Worm (Caenorhabditis elegans) whole organism, young adult: ENCODE data around the gene syx-18.

Experiments used
- F23B12.7 ChIP-seq: sonication (generic microtip); optimal IDR thresholded peaks from 2 replicates; lab custom pipeline; 2017; ENCODE audit warnings: missing genetic modification characterization, mild to moderate bottlenecking, missing compliant biosample characterization, antibody characterized with exemption, moderate library complexity; ENCODE audit not compliant: insufficient read depth
- F55B11.4 ChIP-seq: sonication (generic microtip); optimal IDR thresholded peaks from 2 replicates; lab custom pipeline; 2016; ENCODE audit warnings: missing compliant biosample characterization, missing genetic modification characterization, borderline replicate concordance; ENCODE audit not compliant: insufficient read depth
- K11D2.4 ChIP-seq: fragments of 200-800 bp; sonication (Bioruptor generic); IDR thresholded peaks from 2 replicates; pipeline ENCODE4 v1.3.6; 2022; ENCODE audit warnings: missing genetic modification reagents, missing genetic modification characterization, missing compliant biosample characterization
- K12H6.12 ChIP-seq: fragments of 200-800 bp; sonication (Bioruptor generic); optimal IDR thresholded peaks from 2 replicates; lab custom pipeline; 2018; ENCODE audit warnings: mild to moderate bottlenecking, missing genetic modification characterization, missing compliant biosample characterization
- Y56A3A.18 ChIP-seq: fragments of 200-800 bp; sonication (Bioruptor generic); IDR thresholded peaks from 2 replicates; pipeline ENCODE4 v1.3.6; 2022; ENCODE audit warnings: missing genetic modification reagents, missing genetic modification characterization, missing compliant biosample characterization
- athp-1 ChIP-seq: sonication (generic microtip); optimal IDR thresholded peaks from 2 replicates; lab custom pipeline; 2017; ENCODE audit warnings: mild to moderate bottlenecking, missing genetic modification characterization, missing compliant biosample characterization
- ccch-3 ChIP-seq: fragments of 200-800 bp; sonication (Bioruptor generic); optimal IDR thresholded peaks from 2 replicates; lab custom pipeline; 2018; ENCODE audit warnings: mild to moderate bottlenecking, missing genetic modification characterization, missing compliant biosample characterization
- cebp-1 ChIP-seq, 2 experiments: fragments of 200-800 bp in 1 of 2; sonication (Bioruptor generic) in 1 of 2; sonication (generic microtip) in 1 of 2; IDR thresholded peaks in 1 of 2; optimal IDR thresholded peaks in 1 of 2; 2 replicates each; pipeline versions ENCODE4 v1.3.6 to Lab custom; 2017 to 2022; ENCODE audit warnings: missing compliant biosample characterization in 2 of 2, missing genetic modification characterization in 2 of 2, mild to moderate bottlenecking in 1 of 2, missing genetic modification reagents in 1 of 2, moderate library complexity in 1 of 2
- ceh-40 ChIP-seq: fragments of 200-800 bp; sonication (Bioruptor generic); IDR thresholded peaks from 2 replicates; pipeline ENCODE4 v1.3.6; 2022; ENCODE audit warnings: missing genetic modification characterization, missing compliant biosample characterization
- ceh-58 ChIP-seq: fragments of 200-800 bp; sonication (Bioruptor generic); IDR thresholded peaks from 2 replicates; pipeline ENCODE4 v1.3.6; 2022; ENCODE audit warnings: missing genetic modification characterization, missing compliant biosample characterization
- ceh-79 ChIP-seq: sonication (generic microtip); optimal IDR thresholded peaks from 2 replicates; lab custom pipeline; 2017; ENCODE audit warnings: mild to moderate bottlenecking, missing genetic modification characterization, missing compliant biosample characterization
- ceh-91 ChIP-seq: fragments of 200-800 bp; sonication (Bioruptor generic); IDR thresholded peaks from 2 replicates; pipeline ENCODE4 v1.3.6; 2022; ENCODE audit warnings: missing genetic modification reagents, missing genetic modification characterization, missing compliant biosample characterization
- die-1 ChIP-seq: sonication (generic microtip); optimal IDR thresholded peaks from 2 replicates; lab custom pipeline; 2016; ENCODE audit warnings: missing genotype, mild to moderate bottlenecking, missing genetic modification characterization, missing compliant biosample characterization
- dpff-1 ChIP-seq: sonication (generic microtip); optimal IDR thresholded peaks from 2 replicates; lab custom pipeline; 2017; ENCODE audit warnings: mild to moderate bottlenecking, missing genetic modification characterization, missing compliant biosample characterization
- egl-18 ChIP-seq: fragments of 200-800 bp; sonication (Bioruptor generic); IDR thresholded peaks from 2 replicates; pipeline ENCODE4 v1.3.6; 2022; ENCODE audit warnings: missing genetic modification reagents, missing genetic modification characterization, missing compliant biosample characterization
- ekl-4 ChIP-seq: fragments of 200-800 bp; sonication (Bioruptor generic); IDR thresholded peaks from 2 replicates; pipeline ENCODE4 v1.3.6; 2022; ENCODE audit warnings: missing genetic modification reagents, missing genetic modification characterization, missing compliant biosample characterization
- gei-17 ChIP-seq: fragments of 200-800 bp; sonication (Bioruptor generic); optimal IDR thresholded peaks from 2 replicates; lab custom pipeline; 2018; ENCODE audit warnings: mild to moderate bottlenecking, missing genetic modification characterization, missing compliant biosample characterization
- hmg-20 ChIP-seq: fragments of 200-800 bp; sonication (Bioruptor generic); IDR thresholded peaks from 2 replicates; pipeline ENCODE4 v1.3.6; 2022; ENCODE audit warnings: missing genetic modification reagents, missing genetic modification characterization, missing compliant biosample characterization
- hsf-1 ChIP-seq: fragments of 200-800 bp; sonication (Bioruptor generic); IDR thresholded peaks from 2 replicates; pipeline ENCODE4 v1.3.6; 2022; ENCODE audit warnings: missing genetic modification reagents, missing genetic modification characterization, missing compliant biosample characterization
- lag-1 ChIP-seq: fragments of 200-800 bp; sonication (Bioruptor generic); IDR thresholded peaks from 2 replicates; pipeline ENCODE4 v1.3.6; 2022; ENCODE audit warnings: missing genetic modification reagents, missing genetic modification characterization, missing compliant biosample characterization
- let-526 ChIP-seq: fragments of 200-800 bp; sonication (Bioruptor generic); IDR thresholded peaks from 2 replicates; pipeline ENCODE4 v1.3.6; 2022; ENCODE audit warnings: missing genetic modification reagents, missing genetic modification characterization, missing compliant biosample characterization
- let-607 ChIP-seq, 2 experiments: fragments of 200-800 bp in 1 of 2; sonication (Bioruptor generic) in 1 of 2; sonication (generic microtip) in 1 of 2; optimal IDR thresholded peaks; 2 replicates each; lab custom pipeline; 2016 to 2018; ENCODE audit warnings: mild to moderate bottlenecking in 2 of 2, missing compliant biosample characterization in 2 of 2, missing genetic modification characterization in 2 of 2, moderate library complexity in 2 of 2, missing genotype in 1 of 2
- lin-40 ChIP-seq: sonication (generic microtip); optimal IDR thresholded peaks from 2 replicates; lab custom pipeline; 2016; ENCODE audit warnings: missing genetic modification characterization, mild to moderate bottlenecking, missing compliant biosample characterization, missing genotype, missing genetic modification reagents
- madf-3 ChIP-seq: fragments of 200-800 bp; sonication (Bioruptor generic); IDR thresholded peaks from 2 replicates; pipeline ENCODE4 v1.3.6; 2022; ENCODE audit warnings: missing genetic modification reagents, missing genetic modification characterization, missing compliant biosample characterization
- mes-4 ChIP-seq: sonication (generic microtip); optimal IDR thresholded peaks from 2 replicates; lab custom pipeline; 2016; ENCODE audit warnings: missing genotype, missing genetic modification characterization, missing compliant biosample characterization
- nhr-27 ChIP-seq: fragments of 200-800 bp; sonication (Bioruptor generic); optimal IDR thresholded peaks from 2 replicates; lab custom pipeline; 2018; ENCODE audit warnings: mild to moderate bottlenecking, missing genetic modification characterization, moderate library complexity, missing compliant biosample characterization
- nhr-80 ChIP-seq: sonication (generic microtip); optimal IDR thresholded peaks from 2 replicates; lab custom pipeline; 2016; ENCODE audit warnings: missing genetic modification characterization, missing compliant biosample characterization
- rpc-1 ChIP-seq, 2 experiments: fragments of 150-350 bp in 1 of 2; sonication (generic microtip) in 1 of 2; optimal IDR thresholded peaks; 2 replicates each; lab custom pipeline; 2014 to 2018; ENCODE audit warnings: missing biosample characterization in 1 of 2, missing genetic modification characterization in 1 of 2, missing genetic modification reagents in 1 of 2, missing genotype in 1 of 2
- sdz-38 ChIP-seq: sonication (generic microtip); optimal IDR thresholded peaks from 2 replicates; lab custom pipeline; 2016; ENCODE audit warnings: missing genotype, missing genetic modification characterization, missing compliant biosample characterization
- snpc-1.1 ChIP-seq: sonication (generic microtip); optimal IDR thresholded peaks from 2 replicates; lab custom pipeline; 2017; ENCODE audit warnings: missing genetic modification characterization, mild to moderate bottlenecking, missing compliant biosample characterization, antibody characterized with exemption, moderate library complexity, missing genotype, missing genetic modification reagents; ENCODE audit not compliant: insufficient read depth
- snpc-4 ChIP-seq, 5 experiments: fragments of 150-350 bp in 1 of 5; sonication (generic microtip) in 4 of 5; optimal IDR thresholded peaks; 2 replicates each; lab custom pipeline; 2014 to 2018; ENCODE audit warnings: missing genetic modification characterization in 5 of 5, missing biosample characterization in 3 of 5, antibody characterized with exemption in 2 of 5, mild to moderate bottlenecking in 2 of 5, missing compliant biosample characterization in 2 of 5, missing genotype in 2 of 5, moderate library complexity in 2 of 5, missing genetic modification reagents in 1 of 5
- tbx-9 ChIP-seq: sonication (generic microtip); optimal IDR thresholded peaks from 2 replicates; lab custom pipeline; 2016; ENCODE audit warnings: borderline replicate concordance, missing genetic modification characterization, inconsistent platforms, missing compliant biosample characterization
- tlf-1 ChIP-seq: fragments of 200-800 bp; sonication (Bioruptor generic); optimal IDR thresholded peaks from 2 replicates; lab custom pipeline; 2018; ENCODE audit warnings: mild to moderate bottlenecking, missing genetic modification characterization, missing compliant biosample characterization
- unc-130 ChIP-seq: sonication (generic microtip); optimal IDR thresholded peaks from 2 replicates; lab custom pipeline; 2016; ENCODE audit warnings: missing genetic modification reagents, missing genetic modification characterization, missing compliant biosample characterization
- xnd-1 ChIP-seq: sonication (generic microtip); optimal IDR thresholded peaks from 2 replicates; lab custom pipeline; 2016; ENCODE audit warnings: missing genotype, missing genetic modification reagents, missing genetic modification characterization, missing compliant biosample characterization
- zfh-2 ChIP-seq: fragments of 200-800 bp; sonication (Bioruptor generic); conservative IDR thresholded peaks from 2 replicates; pipeline ENCODE4 v1.3.6; 2022; ENCODE audit warnings: missing genetic modification reagents, missing genetic modification characterization, missing compliant biosample characterization
- zim-3 ChIP-seq: sonication (generic microtip); optimal IDR thresholded peaks from 2 replicates; lab custom pipeline; 2017; ENCODE audit warnings: mild to moderate bottlenecking, missing genetic modification characterization, moderate library complexity, missing compliant biosample characterization
- ztf-18 ChIP-seq: sonication (generic microtip); optimal IDR thresholded peaks from 2 replicates; lab custom pipeline; 2016; ENCODE audit warnings: missing genotype, mild to moderate bottlenecking, missing genetic modification characterization, missing compliant biosample characterization
- ztf-22 ChIP-seq: fragments of 200-800 bp; sonication (Bioruptor generic); optimal IDR thresholded peaks from 2 replicates; lab custom pipeline; 2018; ENCODE audit warnings: mild to moderate bottlenecking, missing genetic modification characterization, moderate library complexity, missing compliant biosample characterization
- ztf-25 ChIP-seq: fragments of 200-800 bp; sonication (Bioruptor generic); IDR thresholded peaks from 2 replicates; pipeline ENCODE4 v1.3.6; 2022; ENCODE audit warnings: missing genetic modification reagents, missing genetic modification characterization, missing compliant biosample characterization
- ztf-26 ChIP-seq: sonication (generic microtip); optimal IDR thresholded peaks from 2 replicates; lab custom pipeline; 2017; ENCODE audit warnings: missing genetic modification characterization, missing compliant biosample characterization

Gene syx-18

ce11 chrV:6614152-6614734, 41.0 kb downstream of the syx-18 start, which contains the start of gene cpr-4 (continued):
- TF ChIP-seq F23B12.7 (tag; lab: Kevin White, UChicago), result no peak
- TF ChIP-seq unc-130, result no peak
- no peak for TF ChIP-seq ceh-40 (GFP tag; lab: Robert Waterston, UW)
- TF ChIP-seq tbx-9 (tag; lab: Kevin White, UChicago), result no peak
- TF ChIP-seq xnd-1 (tag; lab: Kevin White, UChicago), result no peak
- no peak for TF ChIP-seq zim-3 (tag; lab: Kevin White, UChicago)
- no peak for TF ChIP-seq lin-40
- no peak for TF ChIP-seq ccch-3 (GFP tag; lab: Kevin White, UChicago)
- TF ChIP-seq ekl-4, result no peak
- TF ChIP-seq athp-1 (tag; lab: Kevin White, UChicago), result no peak
- peak; percentile 99 for TF ChIP-seq nhr-80 (tag; lab: Kevin White, UChicago)
- TF ChIP-seq rpc-1 (optimal IDR thresholded peaks at IDR 0.05; lab: Kevin White, UChicago), result no peak
- TF ChIP-seq rpc-1 (tag; optimal IDR thresholded peaks at IDR 0.05; lab: Kevin White, UChicago), result no peak
- no peak for TF ChIP-seq ztf-26 (tag; lab: Kevin White, UChicago)
- TF ChIP-seq K12H6.12 (tag; lab: Kevin White, UChicago), result no peak
- no peak for TF ChIP-seq sdz-38
- TF ChIP-seq ztf-22 (GFP tag; lab: Kevin White, UChicago), result peak; percentile 73
- TF ChIP-seq hsf-1 (GFP tag; lab: Robert Waterston, UW), result no peak
- TF ChIP-seq let-526 (GFP tag; lab: Robert Waterston, UW), result no peak
- TF ChIP-seq K11D2.4 (GFP tag; lab: Robert Waterston, UW), result no peak
- no peak for TF ChIP-seq ztf-25 (GFP tag; lab: Robert Waterston, UW)
- no peak for TF ChIP-seq hmg-20
- TF ChIP-seq tlf-1, result no peak
- TF ChIP-seq nhr-27, result no peak
- TF ChIP-seq ceh-91 (GFP tag; lab: Robert Waterston, UW), result no peak
- TF ChIP-seq ztf-18 (tag; lab: Kevin White, UChicago), result no peak
- TF ChIP-seq let-607 (tag; optimal IDR thresholded peaks at IDR 0.05; lab: Kevin White, UChicago), result peak in 1 of 2 experiments; percentile 57
- no peak for TF ChIP-seq egl-18 (GFP tag; lab: Robert Waterston, UW)
- no peak for TF ChIP-seq madf-3 (GFP tag; lab: Robert Waterston, UW)
- TF ChIP-seq Y56A3A.18, result no peak
- no peak for TF ChIP-seq lag-1
- no peak for TF ChIP-seq snpc-4 (GFP tag; optimal IDR thresholded peaks at IDR 0.05; lab: Kevin White, UChicago)
- no peak for TF ChIP-seq snpc-4 (tag; optimal IDR thresholded peaks at IDR 0.05; lab: Kevin White, UChicago)
- no peak for TF ChIP-seq snpc-1.1 (tag; lab: Kevin White, UChicago)
- TF ChIP-seq cebp-1 (GFP tag; IDR thresholded peaks at IDR 0.05; lab: Robert Waterston, UW), result no peak
- peak; percentile 57 for TF ChIP-seq cebp-1 (tag; optimal IDR thresholded peaks at IDR 0.05; lab: Kevin White, UChicago)
- TF ChIP-seq zfh-2, result no peak
- TF ChIP-seq ceh-58 (GFP tag; lab: Robert Waterston, UW), result no peak
- no peak for TF ChIP-seq gei-17 (GFP tag; lab: Kevin White, UChicago)
- TF ChIP-seq mes-4 (tag; lab: Kevin White, UChicago), result no peak
- TF ChIP-seq ceh-79 (tag; lab: Kevin White, UChicago), result no peak
- TF ChIP-seq die-1 (tag; lab: Kevin White, UChicago), result no peak
- TF ChIP-seq dpff-1, result no peak
- TF ChIP-seq F55B11.4 (tag; lab: Kevin White, UChicago), result no peak
